Worm (Caenorhabditis elegans) whole organism, mixed stage, embryonic: Measurements from ENCODE around the gene str-209.

Source experiments
- M03D4.4 ChIP-seq: sonication (generic microtip); optimal IDR thresholded peaks from 2 replicates; lab custom pipeline; 2017; ENCODE audit warnings: mild to moderate bottlenecking, missing genetic modification characterization, missing compliant biosample characterization
- blmp-1 ChIP-seq: fragments of 150-350 bp; optimal IDR thresholded peaks from 2 replicates; lab custom pipeline; 2014; ENCODE audit warnings: missing biosample characterization, missing genetic modification characterization
- elt-1 ChIP-seq: sonication (generic microtip); optimal IDR thresholded peaks from 2 replicates; lab custom pipeline; 2017; ENCODE audit warnings: missing genetic modification characterization, mild to moderate bottlenecking, missing compliant biosample characterization, antibody characterized with exemption, moderate library complexity, borderline replicate concordance; ENCODE audit not compliant: insufficient read depth
- flh-1 ChIP-seq: fragments of 200-800 bp; sonication (Bioruptor generic); optimal IDR thresholded peaks from 2 replicates; lab custom pipeline; 2018; ENCODE audit warnings: mild to moderate bottlenecking, missing genetic modification characterization, moderate library complexity, missing compliant biosample characterization
- lin-13 ChIP-seq: fragments of 150-350 bp; optimal IDR thresholded peaks from 2 replicates; lab custom pipeline; 2014; ENCODE audit warnings: missing biosample characterization, missing genetic modification characterization
- lsy-2 ChIP-seq: fragments of 150-350 bp; optimal IDR thresholded peaks from 2 replicates; lab custom pipeline; 2014; ENCODE audit warnings: missing biosample characterization, missing genetic modification characterization
- mep-1 ChIP-seq: fragments of 150-350 bp; optimal IDR thresholded peaks from 2 replicates; lab custom pipeline; 2017; ENCODE audit warnings: missing biosample characterization, missing genetic modification reagents, missing genetic modification characterization, inconsistent platforms
- nhr-237 ChIP-seq: fragments of 150-350 bp; optimal IDR thresholded peaks from 2 replicates; lab custom pipeline; 2014; ENCODE audit warnings: missing biosample characterization, missing genetic modification characterization
- nhr-28 ChIP-seq: fragments of 150-350 bp; optimal IDR thresholded peaks from 2 replicates; lab custom pipeline; 2014; ENCODE audit warnings: missing biosample characterization, missing genetic modification characterization
- pha-4 ChIP-seq: fragments of 150-350 bp; optimal IDR thresholded peaks from 2 replicates; lab custom pipeline; 2018; ENCODE audit warnings: missing biosample characterization, missing genetic modification reagents, missing genetic modification characterization
- snpc-4 ChIP-seq: fragments of 150-350 bp; optimal IDR thresholded peaks from 2 replicates; lab custom pipeline; 2014; ENCODE audit warnings: missing biosample characterization, missing genetic modification characterization
- ztf-11 ChIP-seq: fragments of 150-350 bp; optimal IDR thresholded peaks from 2 replicates; lab custom pipeline; 2014; ENCODE audit warnings: missing biosample characterization, missing genetic modification characterization

DNA sequence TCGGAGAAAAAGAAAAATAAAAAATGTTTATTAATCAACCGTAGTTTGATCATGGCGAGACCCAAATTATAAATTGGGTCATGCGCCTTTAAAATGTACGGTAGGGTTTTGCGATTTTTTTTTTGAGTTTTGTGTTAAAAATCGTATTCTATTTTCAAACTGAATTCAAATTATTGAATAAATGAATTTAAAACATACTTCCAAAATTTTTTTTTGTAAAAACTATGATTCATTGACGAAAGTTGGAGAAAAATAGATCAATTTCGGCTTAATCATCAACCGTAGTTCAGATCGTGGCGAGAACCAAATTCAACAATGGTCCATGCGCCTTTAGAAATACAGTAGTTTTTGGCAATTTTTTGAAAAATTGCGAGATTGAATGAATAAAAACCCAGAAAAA lies 14.9 kb downstream of the str-209 start:
- TF ChIP-seq nhr-237 (tag; lab: Kevin White, UChicago) (no peak), flh-1 (GFP tag; lab: Kevin White, UChicago) (no peak), elt-1 (no peak), blmp-1 (tag; lab: Kevin White, UChicago) (no peak), M03D4.4 (tag; lab: Kevin White, UChicago) (no peak), pha-4 (tag; lab: Kevin White, UChicago) (no peak), ztf-11 (no peak), mep-1 (tag; lab: Kevin White, UChicago) (no peak), lin-13 (tag; lab: Kevin White, UChicago) (no peak), nhr-28 (tag; lab: Kevin White, UChicago) (no peak), lsy-2 (tag; lab: Kevin White, UChicago) (no peak), snpc-4 (tag; lab: Kevin White, UChicago) (no peak)
